Comparison of ENCODE assay signal across 1 fruit fly cellular context in the genomic region with DNA sequence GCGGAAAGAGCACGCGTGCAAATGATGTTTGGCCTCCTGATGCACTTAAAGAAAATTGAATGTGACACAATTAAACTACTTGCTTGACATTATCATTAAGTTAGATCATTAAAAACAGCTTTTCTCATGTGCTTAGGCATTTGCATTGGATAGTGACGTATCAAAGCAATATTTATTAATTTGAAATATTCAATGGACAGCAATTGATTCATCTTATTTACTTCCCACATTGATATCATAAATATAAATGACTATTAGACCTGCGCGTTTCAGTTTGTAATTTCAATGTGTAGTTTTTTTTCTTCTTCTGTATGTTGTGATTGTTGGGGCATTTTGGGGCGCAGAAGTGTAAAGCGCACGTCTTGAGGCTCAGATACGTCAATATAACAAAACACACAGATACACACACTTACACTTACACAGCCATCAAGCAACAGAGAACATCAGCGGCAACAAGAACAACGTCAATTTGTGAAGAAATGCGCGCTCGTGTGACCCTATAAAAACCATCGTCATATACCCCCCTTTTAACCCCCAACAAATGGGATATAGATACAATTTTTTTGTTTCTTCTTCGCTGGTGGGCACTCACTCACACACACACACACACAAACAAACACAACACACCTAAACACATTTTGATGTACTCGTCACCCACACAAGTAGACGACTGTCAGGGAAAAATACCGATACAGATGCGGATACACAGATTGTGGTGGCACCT.
A peak's percentile ranks its signal among the peaks of the same experiment; 100 is the strongest.
TF ChIP-seq lines count a peak whose summit lies in the region.

No protein-coding gene starts in this region.

TF ChIP-seq in whole organism, embryonic, 481 proteins besides CTCF, POLR2A, EP300 and RAD21 (continued from another document and continues in another):
- TF ChIP-seq GATAe (GFP tag; conservative IDR thresholded peaks at IDR 0.05; lab: Robert Waterston, UW) (no peak), Rx (GFP tag; IDR thresholded peaks at IDR 0.05; lab: Robert Waterston, UW) (peak; percentile 51; the same call in 1 of the 2 replicates), H2.0 (GFP tag; IDR thresholded peaks at IDR 0.05; lab: Robert Waterston, UW) (peak; percentile 51), cg (GFP tag; optimal IDR thresholded peaks at IDR 0.05; lab: Kevin White, UChicago) (peak; percentile 93), danr (GFP tag; IDR thresholded peaks at IDR 0.05; lab: Robert Waterston, UW) (peak; percentile 37; the same call in 1 of the 2 replicates), CG31388 (GFP tag; optimal IDR thresholded peaks at IDR 0.05; lab: Kevin White, UChicago) (no peak), CG33213 (GFP tag; optimal IDR thresholded peaks at IDR 0.05; lab: Kevin White, UChicago) (peak; percentile 38), CG16779 (GFP tag; IDR thresholded peaks at IDR 0.05; lab: Robert Waterston, UW) (no peak), sim (GFP tag; IDR thresholded peaks at IDR 0.05; lab: Robert Waterston, UW) (peak; percentile 53; the same call in 1 of the 2 replicates), lbe (GFP tag; optimal IDR thresholded peaks at IDR 0.05; lab: Kevin White, UChicago) (peak; percentile 10), CG2712 (tag; optimal IDR thresholded peaks at IDR 0.05; lab: Kevin White, UChicago) (peak; percentile 88), CG15269 (tag; optimal IDR thresholded peaks at IDR 0.05; lab: Kevin White, UChicago) (peak; percentile 77), emc (GFP tag; optimal IDR thresholded peaks at IDR 0.05; lab: Kevin White, UChicago) (no peak), CG10209 (GFP tag; optimal IDR thresholded peaks at IDR 0.05; lab: Kevin White, UChicago) (peak; percentile 68), ERR (GFP tag; optimal IDR thresholded peaks at IDR 0.05; lab: Kevin White, UChicago) (no peak), Blimp-1 (GFP tag; optimal IDR thresholded peaks at IDR 0.05; lab: Kevin White, UChicago) (peak; percentile 79), kni (GFP tag; optimal IDR thresholded peaks at IDR 0.05; lab: Kevin White, UChicago) (peak; percentile 72), CG1792 (GFP tag; optimal IDR thresholded peaks at IDR 0.05; lab: Kevin White, UChicago) (no peak), Sry-β (GFP tag; optimal IDR thresholded peaks at IDR 0.05; lab: Kevin White, UChicago) (no peak), lmd (GFP tag; IDR thresholded peaks at IDR 0.05; lab: Robert Waterston, UW) (peak; percentile 77), tin (GFP tag; optimal IDR thresholded peaks at IDR 0.05; lab: Kevin White, UChicago) (peak; percentile 59), Hr51 (GFP tag; optimal IDR thresholded peaks at IDR 0.05; lab: Kevin White, UChicago) (peak in 1 of 2 experiments; percentile 84), CG1602 (GFP tag; optimal IDR thresholded peaks at IDR 0.05; lab: Kevin White, UChicago) (peak; percentile 47), CG15073 (GFP tag; optimal IDR thresholded peaks at IDR 0.05; lab: Kevin White, UChicago) (no peak), zfh2 (GFP tag; optimal IDR thresholded peaks at IDR 0.05; lab: Kevin White, UChicago) (peak; percentile 5), mirr (GFP tag; optimal IDR thresholded peaks at IDR 0.05; lab: Kevin White, UChicago) (peak; percentile 38), CG9609 (GFP tag; optimal IDR thresholded peaks at IDR 0.05; lab: Kevin White, UChicago) (no peak), Neu2 (GFP tag; optimal IDR thresholded peaks at IDR 0.05; lab: Kevin White, UChicago; ENCODE audit: borderline replicate concordance) (no peak), CG15479 (GFP tag; optimal IDR thresholded peaks at IDR 0.05; lab: Kevin White, UChicago) (no peak), CG12155 (GFP tag; optimal IDR thresholded peaks at IDR 0.05; lab: Kevin White, UChicago) (peak; percentile 55), CG6765 (GFP tag; optimal IDR thresholded peaks at IDR 0.05; lab: Kevin White, UChicago) (peak; percentile 6), CG30020 (tag; optimal IDR thresholded peaks at IDR 0.05; lab: Kevin White, UChicago) (no peak), sd (tag; optimal IDR thresholded peaks at IDR 0.05; lab: Kevin White, UChicago) (peak; percentile 58), pita (GFP tag; optimal IDR thresholded peaks at IDR 0.05; lab: Kevin White, UChicago) (no peak), ab (GFP tag; optimal IDR thresholded peaks at IDR 0.05; lab: Kevin White, UChicago) (no peak), CG1603 (tag; optimal IDR thresholded peaks at IDR 0.05; lab: Kevin White, UChicago) (peak; percentile 71), CG16863 (GFP tag; optimal IDR thresholded peaks at IDR 0.05; lab: Kevin White, UChicago) (peak; percentile 16), CG4854 (GFP tag; optimal IDR thresholded peaks at IDR 0.05; lab: Kevin White, UChicago) (peak; percentile 25), CG5245 (GFP tag; optimal IDR thresholded peaks at IDR 0.05; lab: Kevin White, UChicago) (peak; percentile 48), dati (GFP tag; IDR thresholded peaks at IDR 0.05; lab: Robert Waterston, UW) (no peak), CHES-1-like (GFP tag; optimal IDR thresholded peaks at IDR 0.05; lab: Kevin White, UChicago) (peak; percentile 39), CrebB (tag; optimal IDR thresholded peaks at IDR 0.05; lab: Kevin White, UChicago) (peak; percentile 6), abd-A (tag; optimal IDR thresholded peaks at IDR 0.05; lab: Kevin White, UChicago) (peak; percentile 81), CG8944 (GFP tag; optimal IDR thresholded peaks at IDR 0.05; lab: Kevin White, UChicago) (peak; percentile 52), bcd (GFP tag; optimal IDR thresholded peaks at IDR 0.05; lab: Kevin White, UChicago) (peak; percentile 69), CG8359 (GFP tag; optimal IDR thresholded peaks at IDR 0.05; lab: Kevin White, UChicago; ENCODE audit: borderline replicate concordance) (peak; percentile 23), CG4617 (GFP tag; optimal IDR thresholded peaks at IDR 0.05; lab: Kevin White, UChicago; ENCODE audit: borderline replicate concordance) (no peak), CG3838 (GFP tag; optimal IDR thresholded peaks at IDR 0.05; lab: Kevin White, UChicago) (no peak), Dp (GFP tag; optimal IDR thresholded peaks at IDR 0.05; lab: Kevin White, UChicago) (no peak), gsb-n (tag; optimal IDR thresholded peaks at IDR 0.05; lab: Kevin White, UChicago) (peak; percentile 71), NfI (GFP tag; optimal IDR thresholded peaks at IDR 0.05; lab: Kevin White, UChicago) (peak; percentile 59), Antp (GFP tag; optimal IDR thresholded peaks at IDR 0.05; lab: Kevin White, UChicago) (peak; percentile 40), CG34376 (GFP tag; optimal IDR thresholded peaks at IDR 0.05; lab: Kevin White, UChicago) (no peak), NK7.1 (GFP tag; optimal IDR thresholded peaks at IDR 0.05; lab: Kevin White, UChicago) (peak; percentile 46), toy (GFP tag; IDR thresholded peaks at IDR 0.05; lab: Robert Waterston, UW) (no peak), CG12942 (GFP tag; optimal IDR thresholded peaks at IDR 0.05; lab: Kevin White, UChicago) (peak; percentile 41), CG11093 (GFP tag; IDR thresholded peaks at IDR 0.05; lab: Robert Waterston, UW) (peak; percentile 73; the same call in 2 of the 3 replicates), pho (GFP tag; optimal IDR thresholded peaks at IDR 0.05; lab: Kevin White, UChicago) (no peak), CG14965 (GFP tag; optimal IDR thresholded peaks at IDR 0.05; lab: Kevin White, UChicago; ENCODE audit: borderline replicate concordance) (no peak), sens (GFP tag; lab: Kevin White, UChicago) (peak; percentile 92), CG13775 (GFP tag; optimal IDR thresholded peaks at IDR 0.05; lab: Kevin White, UChicago) (peak; percentile 65), HHEX (GFP tag; optimal IDR thresholded peaks at IDR 0.05; lab: Kevin White, UChicago) (peak; percentile 76), gce (GFP tag; IDR thresholded peaks at IDR 0.05; lab: Robert Waterston, UW) (0 out of 3 replicates have a peak, but pooled peaks have one; percentile 41), CG10979 (tag; optimal IDR thresholded peaks at IDR 0.05; lab: Kevin White, UChicago) (peak; percentile 80), fd102C (GFP tag; optimal IDR thresholded peaks at IDR 0.05; lab: Kevin White, UChicago) (no peak), lola (GFP tag; optimal IDR thresholded peaks at IDR 0.05; lab: Kevin White, UChicago) (peak in 1 of 3 experiments; percentile 70), dmrt99B (tag; optimal IDR thresholded peaks at IDR 0.05; lab: Kevin White, UChicago) (peak; percentile 88), al (GFP tag; IDR thresholded peaks at IDR 0.05; lab: Robert Waterston, UW) (0 out of 2 replicates have a peak, but pooled peaks have one; percentile 28), YL-1 (GFP tag; optimal IDR thresholded peaks at IDR 0.05; lab: Kevin White, UChicago) (peak; percentile 21), Jarid2 (GFP tag; optimal IDR thresholded peaks at IDR 0.05; lab: Kevin White, UChicago) (peak; percentile 42), ash1 (GFP tag; optimal IDR thresholded peaks at IDR 0.05; lab: Kevin White, UChicago) (no peak), lov (optimal IDR thresholded peaks at IDR 0.05; lab: Kevin White, UChicago) (no peak), lov (GFP tag; IDR thresholded peaks at IDR 0.05; lab: Robert Waterston, UW) (no peak), bigmax (GFP tag; optimal IDR thresholded peaks at IDR 0.05; lab: Kevin White, UChicago) (no peak), CG9215 (GFP tag; IDR thresholded peaks at IDR 0.05; lab: Robert Waterston, UW) (peak; percentile 55), CG13287 (GFP tag; IDR thresholded peaks at IDR 0.05; lab: Robert Waterston, UW; ENCODE audit: partially characterized antibody) (no peak), Pdp1 (GFP tag; optimal IDR thresholded peaks at IDR 0.05; lab: Kevin White, UChicago) (peak; percentile 54 to 67), Sry-δ (GFP tag; optimal IDR thresholded peaks at IDR 0.05; lab: Kevin White, UChicago) (no peak), CG14710 (tag; optimal IDR thresholded peaks at IDR 0.05; lab: Kevin White, UChicago) (peak; percentile 74), Dad (GFP tag; optimal IDR thresholded peaks at IDR 0.05; lab: Kevin White, UChicago) (peak; percentile 41), Taf1 (GFP tag; IDR thresholded peaks at IDR 0.05; lab: Robert Waterston, UW) (no peak), CG2116 (GFP tag; optimal IDR thresholded peaks at IDR 0.05; lab: Kevin White, UChicago) (no peak), gfzf (GFP tag; optimal IDR thresholded peaks at IDR 0.05; lab: Kevin White, UChicago) (no peak), trem (tag; optimal IDR thresholded peaks at IDR 0.05; lab: Kevin White, UChicago) (peak; percentile 77), PHDP (tag; optimal IDR thresholded peaks at IDR 0.05; lab: Kevin White, UChicago) (peak; percentile 70), Atf-2 (GFP tag; optimal IDR thresholded peaks at IDR 0.05; lab: Kevin White, UChicago) (peak; percentile 60), CG13624 (GFP tag; optimal IDR thresholded peaks at IDR 0.05; lab: Kevin White, UChicago) (peak; percentile 31), CG6654 (GFP tag; optimal IDR thresholded peaks at IDR 0.05; lab: Kevin White, UChicago) (peak; percentile 49), CG12769 (tag; optimal IDR thresholded peaks at IDR 0.05; lab: Kevin White, UChicago) (peak; percentile 36), HLH3B (GFP tag; IDR thresholded peaks at IDR 0.05; lab: Robert Waterston, UW) (peak; percentile 73), Tbp (GFP tag; optimal IDR thresholded peaks at IDR 0.05; lab: Kevin White, UChicago) (no peak), ase (GFP tag; IDR thresholded peaks at IDR 0.05; lab: Robert Waterston, UW) (peak; percentile 37; the same call in 1 of the 3 replicates), CG10274 (GFP tag; optimal IDR thresholded peaks at IDR 0.05; lab: Kevin White, UChicago) (peak; percentile 33), Atf3 (GFP tag; optimal IDR thresholded peaks at IDR 0.05; lab: Kevin White, UChicago) (peak; percentile 32), CG14050 (GFP tag; IDR thresholded peaks at IDR 0.05; lab: Robert Waterston, UW) (0 out of 3 replicates have a peak, but pooled peaks have one; percentile 15), CG4730 (GFP tag; IDR thresholded peaks at IDR 0.05; lab: Robert Waterston, UW) (0 out of 2 replicates have a peak, but pooled peaks have one; percentile 17), HLH54F (GFP tag; optimal IDR thresholded peaks at IDR 0.05; lab: Kevin White, UChicago) (peak; percentile 62), CG15011 (GFP tag; optimal IDR thresholded peaks at IDR 0.05; lab: Kevin White, UChicago) (peak; percentile 55), CG17361 (GFP tag; IDR thresholded peaks at IDR 0.05; lab: Robert Waterston, UW) (peak; percentile 81), B-H1 (GFP tag; IDR thresholded peaks at IDR 0.05; lab: Robert Waterston, UW) (peak; percentile 44; the same call in 2 of the 3 replicates), CG11398 (GFP tag; optimal IDR thresholded peaks at IDR 0.05; lab: Kevin White, UChicago) (no peak), tna (GFP tag; IDR thresholded peaks at IDR 0.05; lab: Robert Waterston, UW; ENCODE audit: partially characterized antibody) (no peak), tll (GFP tag; optimal IDR thresholded peaks at IDR 0.05; lab: Kevin White, UChicago) (no peak), Elba2 (GFP tag; optimal IDR thresholded peaks at IDR 0.05; lab: Kevin White, UChicago) (no peak), CG8290 (GFP tag; optimal IDR thresholded peaks at IDR 0.05; lab: Kevin White, UChicago) (no peak), CG8290 (tag; optimal IDR thresholded peaks at IDR 0.05; lab: Kevin White, UChicago) (peak in 1 of 2 experiments; percentile 33), CG4282 (GFP tag; optimal IDR thresholded peaks at IDR 0.05; lab: Kevin White, UChicago) (no peak), CG4328 (GFP tag; optimal IDR thresholded peaks at IDR 0.05; lab: Kevin White, UChicago) (peak; percentile 11), tup (GFP tag; optimal IDR thresholded peaks at IDR 0.05; lab: Kevin White, UChicago) (peak; percentile 27), sob (GFP tag; IDR thresholded peaks at IDR 0.05; lab: Robert Waterston, UW) (no peak), dysf (GFP tag; IDR thresholded peaks at IDR 0.05; lab: Robert Waterston, UW) (peak; percentile 77), Nf-YC (tag; optimal IDR thresholded peaks at IDR 0.05; lab: Kevin White, UChicago) (peak; percentile 20), CG13296 (GFP tag; optimal IDR thresholded peaks at IDR 0.05; lab: Kevin White, UChicago) (peak; percentile 17), crp (GFP tag; optimal IDR thresholded peaks at IDR 0.05; lab: Kevin White, UChicago) (peak in 1 of 2 experiments; percentile 10), pnt (GFP tag; optimal IDR thresholded peaks at IDR 0.05; lab: Kevin White, UChicago) (peak; percentile 59), Poxn (GFP tag; IDR thresholded peaks at IDR 0.05; lab: Robert Waterston, UW) (no peak), CG2129 (GFP tag; IDR thresholded peaks at IDR 0.05; lab: Robert Waterston, UW; ENCODE audit: partially characterized antibody) (no peak), jumu (GFP tag; optimal IDR thresholded peaks at IDR 0.05; lab: Kevin White, UChicago) (peak; percentile 31), tio (GFP tag; optimal IDR thresholded peaks at IDR 0.05; lab: Kevin White, UChicago) (peak; percentile 71), CG7556 (GFP tag; optimal IDR thresholded peaks at IDR 0.05; lab: Kevin White, UChicago) (peak; percentile 83), CG7928 (GFP tag; optimal IDR thresholded peaks at IDR 0.05; lab: Kevin White, UChicago) (no peak)
